Fruit fly (Drosophila melanogaster): ENCODE data around the gene Nmdar1.
A peak's percentile ranks its signal among the peaks of the same experiment; 100 is the strongest.

Nmdar1 gene

DNA sequence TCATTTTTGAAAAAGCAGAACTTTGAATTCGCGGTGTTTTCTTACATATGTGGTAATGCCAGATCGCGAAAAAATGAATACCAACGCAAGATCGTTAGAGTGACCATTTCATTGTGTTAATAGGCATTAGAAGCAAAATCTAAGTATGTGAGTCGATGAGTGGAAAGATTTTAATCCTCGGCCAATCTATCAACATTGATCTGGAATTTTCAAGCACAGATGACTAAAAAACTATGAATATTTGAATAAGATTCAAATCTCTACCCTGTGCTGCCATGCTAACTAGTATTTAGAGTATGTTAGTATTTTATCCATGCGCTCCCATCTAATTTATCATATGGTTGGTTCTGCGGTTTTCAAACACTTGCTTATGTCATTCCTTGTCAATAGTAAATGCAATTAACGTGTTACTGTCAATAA lies 6.5 kb downstream of the Nmdar1 start:
- no peak for TF ChIP-seq dmrt93B (GFP tag; optimal IDR thresholded peaks at IDR 0.05)
- peak; percentile 10 for TF ChIP-seq tai (GFP tag; optimal IDR thresholded peaks at IDR 0.05)
- TF ChIP-seq psq (GFP tag; optimal IDR thresholded peaks at IDR 0.05): no peak
- peak; percentile 7 for TF ChIP-seq Hnf4 (GFP tag; optimal IDR thresholded peaks at IDR 0.05)
- peak; percentile 56 for TF ChIP-seq Myc (optimal IDR thresholded peaks at IDR 0.05)
- TF ChIP-seq Hr83 (GFP tag; optimal IDR thresholded peaks at IDR 0.05; ENCODE audit: poor library complexity, severe bottlenecking): no peak
- no peak for TF ChIP-seq lola (GFP tag; optimal IDR thresholded peaks at IDR 0.05)
- TF ChIP-seq Rel (GFP tag; optimal IDR thresholded peaks at IDR 0.05): no peak
- no peak for TF ChIP-seq Rel (tag; optimal IDR thresholded peaks at IDR 0.05)
- no peak for TF ChIP-seq br (GFP tag; optimal IDR thresholded peaks at IDR 0.05)
- TF ChIP-seq dl (GFP tag; optimal IDR thresholded peaks at IDR 0.05; ENCODE audit: insufficient read depth in 1 of 2, partially characterized antibody in 2 of 2): no peak
- no peak for TF ChIP-seq CrebA (GFP tag; optimal IDR thresholded peaks at IDR 0.05; ENCODE audit: borderline replicate concordance)

- no peak for TF ChIP-seq foxo (GFP tag; optimal IDR thresholded peaks at IDR 0.05)
- TF ChIP-seq h (GFP tag; optimal IDR thresholded peaks at IDR 0.05): peak; percentile 10
Observed at dm6 chr3R:5514759-5515158, 8.4 kb downstream of the Nmdar1 start.

DNA sequence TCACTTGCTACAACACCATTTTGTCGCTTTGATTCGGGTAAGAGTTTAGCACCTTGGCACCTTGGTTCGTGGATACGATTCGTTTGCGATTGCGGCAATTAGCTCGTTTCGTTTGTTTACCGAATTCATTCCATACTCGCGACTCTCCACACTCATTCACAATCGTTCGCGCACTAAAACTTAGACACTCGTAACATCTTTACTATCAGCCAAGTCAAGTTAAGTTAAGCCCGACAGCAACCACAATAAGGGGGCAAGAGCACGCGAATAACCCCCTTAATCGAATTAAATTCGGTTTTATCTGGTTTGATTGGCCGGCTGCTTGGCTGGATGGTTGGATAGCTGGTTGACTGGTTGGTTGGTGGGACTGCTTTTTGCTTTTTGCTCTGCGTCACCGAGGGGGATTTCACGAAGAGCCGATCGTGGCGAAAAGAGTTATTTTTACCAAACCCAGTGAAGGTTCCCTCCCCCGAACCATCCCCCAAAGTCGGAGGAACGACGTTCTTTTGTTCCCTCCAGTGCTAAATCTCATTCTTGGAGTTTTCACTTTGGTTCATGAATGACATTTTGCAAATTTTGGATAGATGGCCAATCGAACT lies 19.2 kb downstream of the Nmdar1 start:
- no peak for TF ChIP-seq br (GFP tag; optimal IDR thresholded peaks at IDR 0.05)
- no peak for TF ChIP-seq GATAd (GFP tag; optimal IDR thresholded peaks at IDR 0.05)
- no peak for TF ChIP-seq sage (GFP tag; optimal IDR thresholded peaks at IDR 0.05)
- no peak for TF ChIP-seq ey (GFP tag; optimal IDR thresholded peaks at IDR 0.05)
- TF ChIP-seq HLH106 (tag; optimal IDR thresholded peaks at IDR 0.05): peak; percentile 40
- no peak for TF ChIP-seq Dif (GFP tag; optimal IDR thresholded peaks at IDR 0.05; ENCODE audit: partially characterized antibody)
- TF ChIP-seq Rel (GFP tag; optimal IDR thresholded peaks at IDR 0.05): no peak
- peak; percentile 93 for TF ChIP-seq Rel (tag; optimal IDR thresholded peaks at IDR 0.05)
- TF ChIP-seq usp (GFP tag; optimal IDR thresholded peaks at IDR 0.05): no peak
- no peak for TF ChIP-seq psq (GFP tag; optimal IDR thresholded peaks at IDR 0.05)
- TF ChIP-seq h (GFP tag; optimal IDR thresholded peaks at IDR 0.05): peak; percentile 12
- no peak for TF ChIP-seq CG9705 (GFP tag; optimal IDR thresholded peaks at IDR 0.05)
- TF ChIP-seq CG32264 (GFP tag; optimal IDR thresholded peaks at IDR 0.05): no peak
- no peak for TF ChIP-seq brk (GFP tag; optimal IDR thresholded peaks at IDR 0.05)
- TF ChIP-seq Sp1 (GFP tag; optimal IDR thresholded peaks at IDR 0.05): no peak
- TF ChIP-seq sv (GFP tag; optimal IDR thresholded peaks at IDR 0.05): no peak
- no peak for TF ChIP-seq Myc (optimal IDR thresholded peaks at IDR 0.05)
- peak; percentile 0 for TF ChIP-seq fru (GFP tag; optimal IDR thresholded peaks at IDR 0.05)
- no peak for TF ChIP-seq dsf (GFP tag; optimal IDR thresholded peaks at IDR 0.05; ENCODE audit: borderline replicate concordance)
- no peak for TF ChIP-seq Dfd (GFP tag; optimal IDR thresholded peaks at IDR 0.05)
- TF ChIP-seq Abd-B (GFP tag; optimal IDR thresholded peaks at IDR 0.05): no peak
- TF ChIP-seq Jra (GFP tag; optimal IDR thresholded peaks at IDR 0.05): peak; percentile 39
- no peak for TF ChIP-seq tai (GFP tag; optimal IDR thresholded peaks at IDR 0.05)
- peak; percentile 34 for TF ChIP-seq Vsx2 (GFP tag; optimal IDR thresholded peaks at IDR 0.05; ENCODE audit: partially characterized antibody)
- no peak for TF ChIP-seq Hr83 (GFP tag; optimal IDR thresholded peaks at IDR 0.05; ENCODE audit: poor library complexity, severe bottlenecking)

DNA sequence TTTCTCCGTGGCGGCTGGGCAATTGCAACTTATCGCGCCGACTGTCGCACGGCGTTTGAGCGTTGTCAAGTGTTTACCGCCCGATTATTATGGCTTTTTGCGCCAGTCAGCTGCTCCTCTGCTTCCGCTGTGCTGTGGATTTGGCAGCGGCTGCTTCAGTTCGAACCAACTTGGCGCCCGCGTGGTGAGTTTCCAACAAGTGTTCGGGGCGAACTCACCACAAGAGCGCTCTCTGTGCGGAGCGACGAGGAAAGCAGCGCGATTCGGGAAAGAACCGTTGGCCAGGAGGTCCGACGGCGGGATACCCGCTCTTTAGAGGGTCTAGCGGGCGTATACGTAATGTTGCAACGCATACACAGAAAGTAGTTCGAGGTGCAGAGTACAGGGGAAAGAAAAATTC lies 20.5 kb downstream of the Nmdar1 start, which contains the start of gene NKCC:
NKCC (minus strand) TSS at position 57 of the 400 bp plus-strand sequence.
- TF ChIP-seq usp (GFP tag; optimal IDR thresholded peaks at IDR 0.05): no peak
- TF ChIP-seq Sp1 (GFP tag; optimal IDR thresholded peaks at IDR 0.05): no peak
- TF ChIP-seq Rel (GFP tag; optimal IDR thresholded peaks at IDR 0.05): no peak
- peak; percentile 90 for TF ChIP-seq Rel (tag; optimal IDR thresholded peaks at IDR 0.05)

DNA sequence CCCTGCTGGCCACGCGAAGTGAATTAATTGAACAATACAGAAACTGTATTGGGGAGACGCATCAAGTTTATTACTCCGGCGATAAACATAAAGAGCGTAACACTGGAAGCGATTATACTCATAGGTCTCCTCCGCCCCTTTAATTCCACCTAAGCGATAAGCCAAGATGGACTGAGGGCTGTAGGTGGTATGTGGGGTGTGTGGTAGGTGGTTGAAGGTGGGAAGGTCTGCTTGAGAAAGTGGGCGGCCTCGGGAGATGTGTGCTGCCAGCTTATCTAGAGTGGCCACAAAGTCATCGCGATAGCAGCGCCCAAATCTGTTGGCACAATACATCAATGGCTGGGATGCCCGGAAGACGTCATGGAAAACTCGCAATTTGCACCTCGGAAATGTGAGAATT lies 25.5 kb downstream of the Nmdar1 start:
- TF ChIP-seq Vsx2 (GFP tag; optimal IDR thresholded peaks at IDR 0.05; ENCODE audit: partially characterized antibody): no peak
- TF ChIP-seq ey (GFP tag; optimal IDR thresholded peaks at IDR 0.05): no peak
- no peak for TF ChIP-seq jim (GFP tag; optimal IDR thresholded peaks at IDR 0.05)
- no peak for TF ChIP-seq HLH106 (tag; optimal IDR thresholded peaks at IDR 0.05)
- TF ChIP-seq tai (GFP tag; optimal IDR thresholded peaks at IDR 0.05): no peak
- TF ChIP-seq Dif (GFP tag; optimal IDR thresholded peaks at IDR 0.05; ENCODE audit: partially characterized antibody): no peak
- no peak for TF ChIP-seq fru (GFP tag; optimal IDR thresholded peaks at IDR 0.05)
- TF ChIP-seq usp (GFP tag; optimal IDR thresholded peaks at IDR 0.05): no peak
- TF ChIP-seq Rel (GFP tag; optimal IDR thresholded peaks at IDR 0.05): no peak
- peak; percentile 30 for TF ChIP-seq Rel (tag; optimal IDR thresholded peaks at IDR 0.05)
- no peak for TF ChIP-seq GATAd (GFP tag; optimal IDR thresholded peaks at IDR 0.05)
- peak; percentile 35 for TF ChIP-seq h (GFP tag; optimal IDR thresholded peaks at IDR 0.05)
- TF ChIP-seq Hr78 (GFP tag; optimal IDR thresholded peaks at IDR 0.05): no peak
- no peak for TF ChIP-seq Jra (GFP tag; optimal IDR thresholded peaks at IDR 0.05)
- no peak for TF ChIP-seq dsf (GFP tag; optimal IDR thresholded peaks at IDR 0.05; ENCODE audit: borderline replicate concordance)
- TF ChIP-seq foxo (GFP tag; optimal IDR thresholded peaks at IDR 0.05): no peak
